Worm (Caenorhabditis elegans) whole organism, late embryonic: ENCODE data around the gene fbxb-61.

ENCODE experiments used
- ama-1 ChIP-seq: fragments of 150-350 bp; optimal IDR thresholded peaks from 2 replicates; lab custom pipeline; 2014
- elt-2 ChIP-seq: sonication (generic microtip); optimal IDR thresholded peaks from 2 replicates; lab custom pipeline; 2016; ENCODE audit warnings: missing genetic modification reagents, missing genetic modification characterization, missing compliant biosample characterization
- hlh-30 ChIP-seq: sonication (generic microtip); optimal IDR thresholded peaks from 2 replicates; lab custom pipeline; 2017; ENCODE audit warnings: antibody characterized with exemption, missing genetic modification characterization, missing compliant biosample characterization; ENCODE audit not compliant: insufficient read depth
- nfya-1 ChIP-seq: sonication (generic microtip); optimal IDR thresholded peaks from 2 replicates; lab custom pipeline; 2017; ENCODE audit warnings: missing genetic modification characterization, mild to moderate bottlenecking, missing compliant biosample characterization, antibody characterized with exemption, moderate library complexity
- unc-3 ChIP-seq, 2 experiments: fragments of 200-800 bp in 1 of 2; sonication (Bioruptor generic) in 1 of 2; sonication (generic microtip) in 1 of 2; conservative IDR thresholded peaks in 1 of 2; optimal IDR thresholded peaks in 1 of 2; 2 replicates each; pipeline versions ENCODE4 v1.3.6 to Lab custom; 2016 to 2022; ENCODE audit warnings: missing compliant biosample characterization in 2 of 2, missing genetic modification characterization in 2 of 2, missing genetic modification reagents in 1 of 2

- TF ChIP-seq ama-1 (lab: Kevin White, UChicago) (no peak), elt-2 (no peak), nfya-1 (tag; lab: Kevin White, UChicago) (no peak), unc-3 (GFP tag; conservative IDR thresholded peaks at IDR 0.05; lab: Robert Waterston, UW) (no peak), unc-3 (tag; optimal IDR thresholded peaks at IDR 0.05; lab: Kevin White, UChicago) (no peak), hlh-30 (tag; lab: Kevin White, UChicago) (no peak)
Observed at ce11 chrV:19322387-19322786, 18.5 kb downstream of the fbxb-61 start, which contains the start of gene C43D7.4.
